Fruit fly (Drosophila melanogaster) whole organism, adult: Measurements from ENCODE around the gene tll.

Source experiments
- CG11617 ChIP-seq: fragments of 200-800 bp; sonication (Bioruptor generic); optimal IDR thresholded peaks from 2 replicates; lab custom pipeline; 2017; ENCODE audit warnings: mild to moderate bottlenecking, missing biosample characterization, missing genetic modification reagents, missing genetic modification characterization
- CG12768 ChIP-seq: fragments of 200-800 bp; sonication (Bioruptor generic); optimal IDR thresholded peaks from 2 replicates; lab custom pipeline; 2017; ENCODE audit warnings: missing biosample characterization, missing genetic modification characterization, mild to moderate bottlenecking, moderate library complexity, missing genetic modification reagents
- CG14711 ChIP-seq: fragments of 200-800 bp; sonication (Bioruptor generic); optimal IDR thresholded peaks from 2 replicates; lab custom pipeline; 2018; ENCODE audit warnings: missing biosample characterization, mild to moderate bottlenecking, missing genetic modification characterization, moderate library complexity
- CG1620 ChIP-seq: fragments of 200-800 bp; sonication (Bioruptor generic); optimal IDR thresholded peaks from 2 replicates; lab custom pipeline; 2016; ENCODE audit warnings: missing biosample characterization, missing genetic modification characterization
- CG33017 ChIP-seq: fragments of 200-800 bp; sonication (Bioruptor generic); optimal IDR thresholded peaks from 2 replicates; lab custom pipeline; 2018; ENCODE audit warnings: missing biosample characterization, mild to moderate bottlenecking, missing genetic modification characterization, moderate library complexity
- CG5204 ChIP-seq: fragments of 200-800 bp; sonication (Bioruptor generic); optimal IDR thresholded peaks from 2 replicates; lab custom pipeline; 2016; ENCODE audit warnings: missing biosample characterization, missing genetic modification characterization
- CG7045 ChIP-seq: fragments of 200-800 bp; sonication (Bioruptor generic); optimal IDR thresholded peaks from 2 replicates; lab custom pipeline; 2017; ENCODE audit warnings: missing biosample characterization, mild to moderate bottlenecking, missing genetic modification characterization
- CG7101 ChIP-seq: fragments of 200-800 bp; sonication (Bioruptor generic); optimal IDR thresholded peaks from 2 replicates; lab custom pipeline; 2018; ENCODE audit warnings: missing biosample characterization, mild to moderate bottlenecking, missing genetic modification characterization, moderate library complexity
- Clk ChIP-seq: fragments of 200-800 bp; sonication (Bioruptor generic); optimal IDR thresholded peaks from 2 replicates; lab custom pipeline; 2017; ENCODE audit warnings: missing biosample characterization, missing genetic modification characterization
- Crg-1 ChIP-seq: fragments of 200-800 bp; sonication (Bioruptor generic); optimal IDR thresholded peaks from 2 replicates; lab custom pipeline; 2016; ENCODE audit warnings: missing biosample characterization, missing genetic modification characterization
- Hr96 ChIP-seq: fragments of 200-800 bp; sonication (Bioruptor generic); optimal IDR thresholded peaks from 2 replicates; lab custom pipeline; 2016; ENCODE audit warnings: missing biosample characterization, missing genetic modification characterization
- Mnt ChIP-seq: fragments of 200-800 bp; sonication (Bioruptor generic); optimal IDR thresholded peaks from 2 replicates; lab custom pipeline; 2016; ENCODE audit warnings: missing biosample characterization, mild to moderate bottlenecking, missing genetic modification characterization
- bab1 ChIP-seq: fragments of 200-800 bp; sonication (Bioruptor generic); optimal IDR thresholded peaks from 3 replicates; lab custom pipeline; 2019; ENCODE audit warnings: missing biosample characterization, mild to moderate bottlenecking, missing genetic modification characterization, moderate library complexity
- cic ChIP-seq: fragments of 200-800 bp; sonication (Bioruptor generic); optimal IDR thresholded peaks from 2 replicates; lab custom pipeline; 2017; ENCODE audit warnings: missing biosample characterization, mild to moderate bottlenecking, missing genetic modification characterization, moderate library complexity
- cnc ChIP-seq, 2 experiments: fragments of >200 bp; optimal IDR thresholded peaks; 2 replicates each; lab custom pipeline; 2017
- kay ChIP-seq: fragments of 200-800 bp; sonication (Bioruptor generic); peaks from one replicate; lab custom pipeline; 2016; ENCODE audit warnings: missing biosample characterization, missing genetic modification characterization, borderline replicate concordance
- ovo ChIP-seq: fragments of 200-800 bp; sonication (Bioruptor generic); optimal IDR thresholded peaks from 2 replicates; lab custom pipeline; 2016; ENCODE audit warnings: missing biosample characterization, missing genetic modification characterization
- pad ChIP-seq: fragments of 200-800 bp; sonication (Bioruptor generic); optimal IDR thresholded peaks from 3 replicates; lab custom pipeline; 2017; ENCODE audit warnings: missing biosample characterization, missing genetic modification characterization, mild to moderate bottlenecking, moderate library complexity, missing genetic modification reagents
- tj ChIP-seq: fragments of 200-800 bp; sonication (Bioruptor generic); optimal IDR thresholded peaks from 3 replicates; lab custom pipeline; 2017; ENCODE audit warnings: missing biosample characterization, mild to moderate bottlenecking, missing genetic modification characterization, moderate library complexity
- toe ChIP-seq: fragments of 200-800 bp; sonication (Bioruptor generic); optimal IDR thresholded peaks from 2 replicates; lab custom pipeline; 2016; ENCODE audit warnings: missing biosample characterization, missing genetic modification characterization

tll gene

DNA sequence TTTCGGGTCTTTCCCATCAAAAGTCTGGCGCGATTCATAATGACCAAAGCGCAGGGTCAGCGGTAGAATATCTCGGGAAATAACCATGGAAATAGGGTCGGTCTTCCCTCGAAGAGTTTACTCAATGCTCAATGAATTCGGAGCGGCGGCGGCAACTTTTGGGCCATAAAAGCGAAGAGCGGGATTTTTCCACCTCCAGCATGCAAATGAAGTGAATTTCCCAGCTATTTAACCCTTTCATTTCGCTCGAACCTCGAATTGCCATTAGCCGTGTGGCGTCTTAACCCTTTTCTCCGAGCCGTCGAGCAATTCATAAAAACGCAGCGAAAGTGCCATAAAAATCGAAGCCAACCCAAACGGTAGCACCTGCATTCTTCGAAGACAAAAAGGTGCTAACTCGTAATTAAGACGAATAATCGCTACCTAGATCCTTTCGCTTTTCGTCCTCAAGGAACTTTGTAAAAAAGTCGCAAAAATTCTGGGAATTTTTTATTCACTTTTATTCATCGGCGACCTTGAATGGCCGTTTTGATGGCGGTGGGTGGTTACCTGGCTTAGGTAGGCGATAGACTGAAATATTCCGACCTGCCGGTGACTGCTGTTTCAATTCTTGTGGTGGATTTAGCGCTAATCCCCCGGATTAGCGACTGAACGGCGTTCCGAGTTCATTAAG lies 2.5 kb upstream of the tll start:
- TF ChIP-seq Mnt (no peak), CG7101 (tag; lab: Kevin White, UChicago) (no peak), bab1 (GFP tag; lab: Kevin White, UChicago) (no peak), cnc (optimal IDR thresholded peaks at IDR 0.05; lab: Kevin White, UChicago) (no peak), toe (GFP tag; lab: Kevin White, UChicago) (no peak)

DNA sequence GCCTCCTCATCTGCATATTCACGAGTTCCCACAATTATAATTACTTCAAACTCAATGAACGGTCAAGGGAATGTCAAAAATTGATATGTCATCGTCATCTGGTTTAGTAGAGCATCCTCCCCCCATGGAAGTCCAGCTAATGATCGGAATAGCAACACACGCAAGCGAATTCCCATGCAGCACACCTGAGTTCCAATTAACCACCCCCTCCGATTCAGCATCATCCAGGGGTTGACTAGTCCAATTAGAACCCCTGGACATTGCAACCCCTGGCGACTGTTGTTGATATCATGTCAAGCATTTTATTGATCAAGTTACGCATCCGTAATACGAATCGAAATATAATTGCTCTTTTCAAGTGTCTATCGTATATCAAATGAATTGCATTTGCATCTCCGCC lies 1.7 kb upstream of the tll start:
- TF ChIP-seq CG7101 (tag; lab: Kevin White, UChicago), result no peak
- TF ChIP-seq CG5204 (GFP tag; lab: Kevin White, UChicago), result no peak
- TF ChIP-seq Clk (GFP tag; lab: Kevin White, UChicago), result no peak
- TF ChIP-seq cnc (optimal IDR thresholded peaks at IDR 0.05; lab: Kevin White, UChicago), result no peak
- no peak for TF ChIP-seq CG12768 (GFP tag; lab: Kevin White, UChicago)
- TF ChIP-seq bab1 (GFP tag; lab: Kevin White, UChicago), result no peak
- TF ChIP-seq Mnt, result no peak
- no peak for TF ChIP-seq Crg-1
- TF ChIP-seq pad, result no peak
- no peak for TF ChIP-seq CG14711
- TF ChIP-seq ovo (GFP tag; lab: Kevin White, UChicago), result no peak
- no peak for TF ChIP-seq CG33017 (tag; lab: Kevin White, UChicago)

DNA sequence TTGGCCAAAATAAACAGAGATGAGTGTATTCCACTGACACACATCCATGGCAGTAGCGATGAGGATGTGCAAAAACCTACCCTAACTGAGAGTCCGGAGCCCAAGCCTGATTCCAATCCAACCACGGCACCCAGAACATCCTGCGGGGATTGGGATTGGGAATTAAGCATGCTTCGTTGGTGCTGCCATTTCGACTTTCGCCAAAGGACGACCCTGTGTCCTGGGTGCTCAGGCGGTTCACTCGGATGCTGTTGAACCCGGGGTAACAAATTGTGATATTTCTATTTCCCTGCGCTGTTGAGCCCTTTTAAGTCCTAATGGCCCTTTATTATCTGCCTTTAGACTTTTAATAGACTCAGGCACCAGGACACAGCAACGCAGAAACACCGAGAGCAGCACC lies 3.1 kb downstream of the tll start:
- TF ChIP-seq CG1620 (GFP tag; lab: Kevin White, UChicago) (no peak), cnc (optimal IDR thresholded peaks at IDR 0.05; lab: Kevin White, UChicago) (no peak), kay (no peak), Clk (GFP tag; lab: Kevin White, UChicago) (no peak), pad (no peak), Mnt (no peak)

- TF ChIP-seq CG14711 (no peak), cnc (optimal IDR thresholded peaks at IDR 0.05; lab: Kevin White, UChicago) (no peak), Clk (GFP tag; lab: Kevin White, UChicago) (no peak), Hr96 (GFP tag; lab: Kevin White, UChicago) (no peak)
Measured at dm6 chr3R:30856596-30856995, 4.5 kb downstream of the tll start.

DNA sequence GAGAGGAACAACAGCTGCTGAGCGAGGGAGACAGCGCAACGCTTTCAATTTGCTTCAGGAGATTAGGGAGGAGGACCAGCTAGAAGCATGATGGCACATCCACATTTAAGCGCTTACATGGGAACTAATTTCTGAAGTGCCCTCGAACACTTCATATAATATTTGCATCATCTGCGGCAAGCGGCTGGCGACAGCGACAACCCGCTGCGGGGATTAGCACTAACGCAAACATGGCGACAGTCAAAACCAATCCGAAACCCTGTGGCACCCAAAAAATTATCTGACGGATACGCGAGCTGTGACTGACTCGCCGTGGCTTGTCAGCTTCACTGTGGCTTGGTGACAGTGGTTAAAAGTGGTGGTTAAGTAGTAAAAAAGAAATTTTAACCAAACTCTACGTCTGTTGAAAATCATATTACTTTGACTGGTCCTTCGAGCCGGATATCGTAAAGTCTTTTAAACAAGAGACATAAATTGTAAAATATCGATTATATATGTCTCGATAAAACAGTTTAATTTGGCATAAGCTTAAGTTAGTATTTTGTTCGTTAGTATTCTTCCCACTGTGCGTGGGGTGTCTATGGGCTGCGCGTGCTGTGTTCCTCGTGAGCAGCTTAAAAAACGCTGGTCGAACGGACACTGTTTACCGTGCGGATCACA lies 7.9 kb downstream of the tll start:
- TF ChIP-seq cnc (optimal IDR thresholded peaks at IDR 0.05; lab: Kevin White, UChicago) (no peak), CG33017 (tag; lab: Kevin White, UChicago) (no peak), Crg-1 (no peak), CG1620 (GFP tag; lab: Kevin White, UChicago) (no peak), CG7045 (GFP tag; lab: Kevin White, UChicago) (no peak), pad (no peak), Hr96 (GFP tag; lab: Kevin White, UChicago) (no peak), ovo (GFP tag; lab: Kevin White, UChicago) (no peak), bab1 (GFP tag; lab: Kevin White, UChicago) (no peak), CG14711 (no peak), toe (GFP tag; lab: Kevin White, UChicago) (no peak), cic (GFP tag; lab: Kevin White, UChicago) (no peak), CG12768 (GFP tag; lab: Kevin White, UChicago) (no peak), tj (GFP tag; lab: Kevin White, UChicago) (no peak), Clk (GFP tag; lab: Kevin White, UChicago) (no peak), kay (no peak), CG7101 (tag; lab: Kevin White, UChicago) (no peak), Mnt (no peak), CG11617 (GFP tag; lab: Kevin White, UChicago) (no peak), CG5204 (GFP tag; lab: Kevin White, UChicago) (no peak)

- no peak for TF ChIP-seq Clk (GFP tag; lab: Kevin White, UChicago)
- TF ChIP-seq CG7101 (tag; lab: Kevin White, UChicago), result no peak
- no peak for TF ChIP-seq tj (GFP tag; lab: Kevin White, UChicago)
- no peak for TF ChIP-seq ovo (GFP tag; lab: Kevin White, UChicago)
- no peak for TF ChIP-seq CG1620 (GFP tag; lab: Kevin White, UChicago)
- no peak for TF ChIP-seq cic (GFP tag; lab: Kevin White, UChicago)
- no peak for TF ChIP-seq CG11617 (GFP tag; lab: Kevin White, UChicago)
- no peak for TF ChIP-seq CG33017 (tag; lab: Kevin White, UChicago)
- TF ChIP-seq CG5204 (GFP tag; lab: Kevin White, UChicago), result no peak
- no peak for TF ChIP-seq CG12768 (GFP tag; lab: Kevin White, UChicago)
- TF ChIP-seq bab1 (GFP tag; lab: Kevin White, UChicago), result no peak
- no peak for TF ChIP-seq Hr96 (GFP tag; lab: Kevin White, UChicago)
- no peak for TF ChIP-seq cnc (optimal IDR thresholded peaks at IDR 0.05; lab: Kevin White, UChicago)
- no peak for TF ChIP-seq Mnt
- no peak for TF ChIP-seq kay
- no peak for TF ChIP-seq pad
- TF ChIP-seq CG14711, result no peak
- TF ChIP-seq CG7045 (GFP tag; lab: Kevin White, UChicago), result no peak
Measured at dm6 chr3R:30860561-30860928, 8.4 kb downstream of the tll start.
